Worm (Caenorhabditis elegans) whole organism, L2 larva: Measurements from ENCODE around the gene gpcp-1.

Experiments used
- F13H6.1 ChIP-seq: sonication (generic microtip); optimal IDR thresholded peaks from 2 replicates; lab custom pipeline; 2016; ENCODE audit warnings: missing genetic modification characterization, missing compliant biosample characterization
- R02D3.7 ChIP-seq: fragments of 150-350 bp; optimal IDR thresholded peaks from 2 replicates; lab custom pipeline; 2014; ENCODE audit warnings: missing biosample characterization, missing genetic modification characterization
- Y55F3AM.14 ChIP-seq: fragments of 200-800 bp; sonication (Bioruptor generic); optimal IDR thresholded peaks from 2 replicates; lab custom pipeline; 2018; ENCODE audit warnings: mild to moderate bottlenecking, missing genetic modification characterization, missing compliant biosample characterization
- ZK546.5 ChIP-seq: sonication (generic microtip); optimal IDR thresholded peaks from 2 replicates; lab custom pipeline; 2017; ENCODE audit warnings: missing biosample characterization, missing genetic modification characterization
- alr-1 ChIP-seq: fragments of 150-350 bp; optimal IDR thresholded peaks from 2 replicates; lab custom pipeline; 2014; ENCODE audit warnings: missing biosample characterization, missing genetic modification characterization
- aly-2 ChIP-seq: fragments of 150-350 bp; optimal IDR thresholded peaks from 2 replicates; lab custom pipeline; 2014; ENCODE audit warnings: missing biosample characterization, missing genetic modification characterization
- ama-1 ChIP-seq: fragments of 150-350 bp; optimal IDR thresholded peaks from 2 replicates; lab custom pipeline; 2018; ENCODE audit warnings: inconsistent platforms
- blmp-1 ChIP-seq: sonication (generic microtip); optimal IDR thresholded peaks from 2 replicates; lab custom pipeline; 2017; ENCODE audit warnings: missing genetic modification characterization, mild to moderate bottlenecking, missing compliant biosample characterization, antibody characterized with exemption, moderate library complexity; ENCODE audit not compliant: insufficient read depth
- ceh-82 ChIP-seq: fragments of 150-350 bp; optimal IDR thresholded peaks from 2 replicates; lab custom pipeline; 2014; ENCODE audit warnings: missing biosample characterization, missing genetic modification characterization
- crh-2 ChIP-seq: sonication (generic microtip); optimal IDR thresholded peaks from 2 replicates; lab custom pipeline; 2017; ENCODE audit warnings: missing biosample characterization, missing genetic modification characterization
- dmd-4 ChIP-seq: sonication (generic microtip); optimal IDR thresholded peaks from 2 replicates; lab custom pipeline; 2017; ENCODE audit warnings: missing biosample characterization, missing genetic modification characterization
- egl-27 ChIP-seq: sonication (generic microtip); optimal IDR thresholded peaks from 3 replicates; lab custom pipeline; 2017; ENCODE audit warnings: missing biosample characterization, missing genetic modification reagents, missing genetic modification characterization
- elt-1 ChIP-seq: fragments of 150-350 bp; optimal IDR thresholded peaks from 2 replicates; lab custom pipeline; 2014; ENCODE audit warnings: missing biosample characterization, missing genetic modification characterization
- elt-3 ChIP-seq: sonication (generic microtip); optimal IDR thresholded peaks from 2 replicates; lab custom pipeline; 2017; ENCODE audit warnings: missing biosample characterization, missing genetic modification characterization
- fos-1 ChIP-seq: fragments of 150-350 bp; optimal IDR thresholded peaks from 2 replicates; lab custom pipeline; 2014; ENCODE audit warnings: missing biosample characterization, missing genetic modification characterization
- gmeb-1 ChIP-seq: fragments of 150-350 bp; optimal IDR thresholded peaks from 2 replicates; lab custom pipeline; 2014; ENCODE audit warnings: missing biosample characterization, missing genetic modification characterization
- lin-11 ChIP-seq: fragments of 150-350 bp; sonication (generic microtip); optimal IDR thresholded peaks from 2 replicates; lab custom pipeline; 2014; ENCODE audit warnings: missing biosample characterization, missing genetic modification characterization, inconsistent platforms, mixed read lengths
- lin-13 ChIP-seq: fragments of 150-350 bp; optimal IDR thresholded peaks from 2 replicates; lab custom pipeline; 2014; ENCODE audit warnings: missing biosample characterization, missing genetic modification reagents, missing genetic modification characterization
- lin-39 ChIP-seq: fragments of 150-350 bp; optimal IDR thresholded peaks from 2 replicates; lab custom pipeline; 2014; ENCODE audit warnings: missing biosample characterization, missing genetic modification reagents, missing genetic modification characterization
- lsy-2 ChIP-seq, 2 experiments: fragments of 150-350 bp in 1 of 2; sonication (generic microtip) in 1 of 2; optimal IDR thresholded peaks; 2 replicates each; lab custom pipeline; 2014 to 2017; ENCODE audit warnings: missing biosample characterization in 2 of 2, missing genetic modification characterization in 2 of 2
- mab-5 ChIP-seq: fragments of 150-350 bp; optimal IDR thresholded peaks from 2 replicates; lab custom pipeline; 2014; ENCODE audit warnings: missing biosample characterization, missing genetic modification characterization
- mbf-1 ChIP-seq: sonication (generic microtip); optimal IDR thresholded peaks from 2 replicates; lab custom pipeline; 2017; ENCODE audit warnings: missing biosample characterization, missing genetic modification characterization
- mdl-1 ChIP-seq, 2 experiments: fragments of 150-350 bp in 1 of 2; sonication (generic microtip) in 1 of 2; optimal IDR thresholded peaks; 2 replicates each; lab custom pipeline; 2017; ENCODE audit warnings: missing biosample characterization in 2 of 2, missing genetic modification characterization in 2 of 2
- nhr-11 ChIP-seq: fragments of 150-350 bp; optimal IDR thresholded peaks from 2 replicates; lab custom pipeline; 2014; ENCODE audit warnings: missing biosample characterization, missing genetic modification characterization
- nhr-12 ChIP-seq: fragments of 150-350 bp; optimal IDR thresholded peaks from 2 replicates; lab custom pipeline; 2014; ENCODE audit warnings: missing biosample characterization, missing genetic modification characterization
- nhr-129 ChIP-seq: fragments of 150-350 bp; optimal IDR thresholded peaks from 2 replicates; lab custom pipeline; 2014; ENCODE audit warnings: missing biosample characterization, missing genetic modification characterization
- nhr-21 ChIP-seq: fragments of 150-350 bp; optimal IDR thresholded peaks from 2 replicates; lab custom pipeline; 2014; ENCODE audit warnings: missing biosample characterization, missing genetic modification characterization
- nhr-23 ChIP-seq: fragments of 150-350 bp; optimal IDR thresholded peaks from 2 replicates; lab custom pipeline; 2014; ENCODE audit warnings: missing biosample characterization, missing genetic modification reagents, missing genetic modification characterization
- nhr-237 ChIP-seq: fragments of 150-350 bp; optimal IDR thresholded peaks from 2 replicates; lab custom pipeline; 2014; ENCODE audit warnings: missing biosample characterization, missing genetic modification characterization
- nhr-25 ChIP-seq: fragments of 150-350 bp; sonication (generic microtip); optimal IDR thresholded peaks from 3 replicates; lab custom pipeline; 2014; ENCODE audit warnings: missing biosample characterization, missing genetic modification characterization
- nhr-6 ChIP-seq: fragments of 150-350 bp; optimal IDR thresholded peaks from 2 replicates; lab custom pipeline; 2014; ENCODE audit warnings: missing biosample characterization, missing genetic modification characterization
- nhr-77 ChIP-seq: fragments of 150-350 bp; optimal IDR thresholded peaks from 2 replicates; lab custom pipeline; 2014; ENCODE audit warnings: missing biosample characterization, missing genetic modification characterization
- sem-4 ChIP-seq: fragments of 150-350 bp; optimal IDR thresholded peaks from 2 replicates; lab custom pipeline; 2014; ENCODE audit warnings: missing biosample characterization, missing genetic modification reagents, missing genetic modification characterization
- sma-3 ChIP-seq: sonication (generic microtip); optimal IDR thresholded peaks from 2 replicates; lab custom pipeline; 2016; ENCODE audit warnings: missing genetic modification reagents, missing genetic modification characterization, missing compliant biosample characterization
- sma-9 ChIP-seq, 2 experiments: fragments of 150-350 bp in 1 of 2; sonication (generic microtip) in 1 of 2; optimal IDR thresholded peaks; 2 replicates each; lab custom pipeline; 2014 to 2016; ENCODE audit warnings: missing genetic modification characterization in 2 of 2, mild to moderate bottlenecking in 1 of 2, missing biosample characterization in 1 of 2, missing compliant biosample characterization in 1 of 2, missing genetic modification reagents in 1 of 2, moderate library complexity in 1 of 2
- snpc-4 ChIP-seq: fragments of 150-350 bp; optimal IDR thresholded peaks from 2 replicates; lab custom pipeline; 2014; ENCODE audit warnings: missing biosample characterization, missing genetic modification characterization
- unc-39 ChIP-seq: fragments of 150-350 bp; optimal IDR thresholded peaks from 2 replicates; lab custom pipeline; 2014; ENCODE audit warnings: missing biosample characterization, missing genetic modification characterization
- unc-55 ChIP-seq: fragments of 150-350 bp; sonication (generic microtip); optimal IDR thresholded peaks from 3 replicates; lab custom pipeline; 2014; ENCODE audit warnings: missing biosample characterization, missing genetic modification reagents, missing genetic modification characterization
- zag-1 ChIP-seq: fragments of 150-350 bp; optimal IDR thresholded peaks from 2 replicates; lab custom pipeline; 2014; ENCODE audit warnings: missing biosample characterization, missing genetic modification characterization
- ztf-1 ChIP-seq: fragments of 200-800 bp; sonication (Bioruptor generic); conservative IDR thresholded peaks from 2 replicates; pipeline ENCODE4 v1.3.6; 2022; ENCODE audit warnings: missing genetic modification characterization, missing compliant biosample characterization
- ztf-11 ChIP-seq: sonication (generic microtip); optimal IDR thresholded peaks from 2 replicates; lab custom pipeline; 2017; ENCODE audit warnings: missing biosample characterization, missing genetic modification characterization
- ztf-4 ChIP-seq: fragments of 150-350 bp; optimal IDR thresholded peaks from 2 replicates; lab custom pipeline; 2014; ENCODE audit warnings: missing biosample characterization, missing genetic modification characterization

The gpcp-1 gene

ce11 chrX:3110576-3110975, at the start of gene gpcp-1:
TSS of gene gpcp-1 (minus strand) at chrX:3110628.
- TF ChIP-seq fos-1 (tag; lab: Kevin White, UChicago): peak; percentile 65
- TF ChIP-seq sem-4 (tag; lab: Kevin White, UChicago): no peak

ce11 chrX:3159542-3159941, 49.1 kb upstream of the gpcp-1 start, which contains the start of gene gcc-1:
TSS of gene gcc-1 (plus strand) at chrX:3159940.
- TF ChIP-seq nhr-12 (tag; lab: Kevin White, UChicago) (no peak), unc-39 (tag; lab: Kevin White, UChicago) (no peak), fos-1 (tag; lab: Kevin White, UChicago) (no peak), elt-1 (tag; lab: Kevin White, UChicago) (no peak), dmd-4 (tag; lab: Kevin White, UChicago) (no peak), ztf-4 (tag; lab: Kevin White, UChicago) (no peak), sma-9 (GFP tag; optimal IDR thresholded peaks at IDR 0.05; lab: Kevin White, UChicago) (peak; percentile 73), sma-9 (tag; optimal IDR thresholded peaks at IDR 0.05; lab: Kevin White, UChicago) (no peak), alr-1 (tag; lab: Kevin White, UChicago) (no peak), ama-1 (lab: Kevin White, UChicago) (no peak), Y55F3AM.14 (no peak), mbf-1 (tag; lab: Kevin White, UChicago) (no peak), lin-11 (tag; lab: Kevin White, UChicago) (no peak), zag-1 (tag; lab: Kevin White, UChicago) (no peak), nhr-6 (no peak), sma-3 (GFP tag; lab: Kevin White, UChicago) (peak; percentile 33), gmeb-1 (tag; lab: Kevin White, UChicago) (no peak), egl-27 (no peak), mab-5 (tag; lab: Kevin White, UChicago) (no peak), nhr-237 (no peak), lsy-2 (tag; optimal IDR thresholded peaks at IDR 0.05; lab: Kevin White, UChicago) (peak in 1 of 2 experiments; percentile 48), ceh-82 (tag; lab: Kevin White, UChicago) (no peak), unc-55 (peak; percentile 76), sem-4 (tag; lab: Kevin White, UChicago) (peak; percentile 18), nhr-129 (tag; lab: Kevin White, UChicago) (peak; percentile 51), snpc-4 (no peak), F13H6.1 (tag; lab: Kevin White, UChicago) (peak; percentile 45), blmp-1 (no peak), crh-2 (tag; lab: Kevin White, UChicago) (peak; percentile 8), ztf-11 (tag; lab: Kevin White, UChicago) (no peak), elt-3 (no peak), nhr-77 (tag; lab: Kevin White, UChicago) (no peak), nhr-21 (peak; percentile 79), lin-39 (tag; lab: Kevin White, UChicago) (no peak), nhr-25 (peak; percentile 78), mdl-1 (tag; optimal IDR thresholded peaks at IDR 0.05; lab: Kevin White, UChicago) (no peak), nhr-23 (tag; lab: Kevin White, UChicago) (no peak), aly-2 (no peak), R02D3.7 (tag; lab: Kevin White, UChicago) (peak; percentile 87), lin-13 (GFP tag; lab: Kevin White, UChicago) (peak; percentile 12)

ce11 chrX:3156062-3156791, 45.8 kb upstream of the gpcp-1 start:
- TF ChIP-seq blmp-1 (no peak), ZK546.5 (tag; lab: Kevin White, UChicago) (no peak), Y55F3AM.14 (no peak), R02D3.7 (tag; lab: Kevin White, UChicago) (no peak), snpc-4 (no peak), nhr-11 (tag; lab: Kevin White, UChicago) (no peak), lin-11 (tag; lab: Kevin White, UChicago) (no peak), ztf-1 (GFP tag; lab: Robert Waterston, UW) (no peak), alr-1 (tag; lab: Kevin White, UChicago) (no peak), sma-3 (GFP tag; lab: Kevin White, UChicago) (peak; percentile 9), fos-1 (tag; lab: Kevin White, UChicago) (peak; percentile 86), elt-3 (no peak)
